Worm (Caenorhabditis elegans) whole organism, L2 larva: ENCODE measurements around the gene emb-30.
"Not testable (repeated sequence)": the region's sequence is repeated elsewhere in the genome, so short reads cannot be mapped to it uniquely, and the experiment has no call there.

Experiments
- C34F6.9 ChIP-seq: fragments of 150-350 bp; optimal IDR thresholded peaks from 2 replicates; lab custom pipeline; 2014; ENCODE audit warnings: missing biosample characterization, missing genetic modification characterization
- R02D3.7 ChIP-seq: fragments of 150-350 bp; optimal IDR thresholded peaks from 2 replicates; lab custom pipeline; 2014; ENCODE audit warnings: missing biosample characterization, missing genetic modification characterization
- ZK546.5 ChIP-seq: sonication (generic microtip); optimal IDR thresholded peaks from 2 replicates; lab custom pipeline; 2017; ENCODE audit warnings: missing biosample characterization, missing genetic modification characterization
- alr-1 ChIP-seq: fragments of 150-350 bp; optimal IDR thresholded peaks from 2 replicates; lab custom pipeline; 2014; ENCODE audit warnings: missing biosample characterization, missing genetic modification characterization
- aly-2 ChIP-seq: fragments of 150-350 bp; optimal IDR thresholded peaks from 2 replicates; lab custom pipeline; 2014; ENCODE audit warnings: missing biosample characterization, missing genetic modification characterization
- ceh-16 ChIP-seq: fragments of 150-350 bp; optimal IDR thresholded peaks from 2 replicates; lab custom pipeline; 2014; ENCODE audit warnings: missing biosample characterization, missing genetic modification characterization
- ceh-82 ChIP-seq: fragments of 150-350 bp; optimal IDR thresholded peaks from 2 replicates; lab custom pipeline; 2014; ENCODE audit warnings: missing biosample characterization, missing genetic modification characterization
- crh-2 ChIP-seq: sonication (generic microtip); optimal IDR thresholded peaks from 2 replicates; lab custom pipeline; 2017; ENCODE audit warnings: missing biosample characterization, missing genetic modification characterization
- egl-27 ChIP-seq: sonication (generic microtip); optimal IDR thresholded peaks from 3 replicates; lab custom pipeline; 2017; ENCODE audit warnings: missing biosample characterization, missing genetic modification reagents, missing genetic modification characterization
- elt-1 ChIP-seq: fragments of 150-350 bp; optimal IDR thresholded peaks from 2 replicates; lab custom pipeline; 2014; ENCODE audit warnings: missing biosample characterization, missing genetic modification characterization
- gmeb-1 ChIP-seq: fragments of 150-350 bp; optimal IDR thresholded peaks from 2 replicates; lab custom pipeline; 2014; ENCODE audit warnings: missing biosample characterization, missing genetic modification characterization
- lin-13 ChIP-seq: fragments of 150-350 bp; optimal IDR thresholded peaks from 2 replicates; lab custom pipeline; 2014; ENCODE audit warnings: missing biosample characterization, missing genetic modification reagents, missing genetic modification characterization
- lin-39 ChIP-seq: fragments of 150-350 bp; optimal IDR thresholded peaks from 2 replicates; lab custom pipeline; 2014; ENCODE audit warnings: missing biosample characterization, missing genetic modification reagents, missing genetic modification characterization
- lsy-2 ChIP-seq, 2 experiments: fragments of 150-350 bp in 1 of 2; sonication (generic microtip) in 1 of 2; optimal IDR thresholded peaks; 2 replicates each; lab custom pipeline; 2014 to 2017; ENCODE audit warnings: missing biosample characterization in 2 of 2, missing genetic modification characterization in 2 of 2
- mab-5 ChIP-seq: fragments of 150-350 bp; optimal IDR thresholded peaks from 2 replicates; lab custom pipeline; 2014; ENCODE audit warnings: missing biosample characterization, missing genetic modification characterization
- mdl-1 ChIP-seq, 2 experiments: fragments of 150-350 bp in 1 of 2; sonication (generic microtip) in 1 of 2; optimal IDR thresholded peaks; 2 replicates each; lab custom pipeline; 2017; ENCODE audit warnings: missing biosample characterization in 2 of 2, missing genetic modification characterization in 2 of 2
- nhr-10 ChIP-seq: sonication (generic microtip); optimal IDR thresholded peaks from 2 replicates; lab custom pipeline; 2017; ENCODE audit warnings: missing biosample characterization, missing genetic modification characterization
- nhr-11 ChIP-seq: fragments of 150-350 bp; optimal IDR thresholded peaks from 2 replicates; lab custom pipeline; 2014; ENCODE audit warnings: missing biosample characterization, missing genetic modification characterization
- nhr-21 ChIP-seq: fragments of 150-350 bp; optimal IDR thresholded peaks from 2 replicates; lab custom pipeline; 2014; ENCODE audit warnings: missing biosample characterization, missing genetic modification characterization
- nhr-23 ChIP-seq: fragments of 150-350 bp; optimal IDR thresholded peaks from 2 replicates; lab custom pipeline; 2014; ENCODE audit warnings: missing biosample characterization, missing genetic modification reagents, missing genetic modification characterization
- nhr-237 ChIP-seq: fragments of 150-350 bp; optimal IDR thresholded peaks from 2 replicates; lab custom pipeline; 2014; ENCODE audit warnings: missing biosample characterization, missing genetic modification characterization
- nhr-25 ChIP-seq: fragments of 150-350 bp; sonication (generic microtip); optimal IDR thresholded peaks from 3 replicates; lab custom pipeline; 2014; ENCODE audit warnings: missing biosample characterization, missing genetic modification characterization
- nhr-77 ChIP-seq: fragments of 150-350 bp; optimal IDR thresholded peaks from 2 replicates; lab custom pipeline; 2014; ENCODE audit warnings: missing biosample characterization, missing genetic modification characterization
- peb-1 ChIP-seq: fragments of 150-350 bp; optimal IDR thresholded peaks from 2 replicates; lab custom pipeline; 2014; ENCODE audit warnings: missing biosample characterization, missing genetic modification characterization
- sem-4 ChIP-seq: fragments of 150-350 bp; optimal IDR thresholded peaks from 2 replicates; lab custom pipeline; 2014; ENCODE audit warnings: missing biosample characterization, missing genetic modification reagents, missing genetic modification characterization
- sma-3 ChIP-seq: sonication (generic microtip); optimal IDR thresholded peaks from 2 replicates; lab custom pipeline; 2016; ENCODE audit warnings: missing genetic modification reagents, missing genetic modification characterization, missing compliant biosample characterization
- sma-9 ChIP-seq, 2 experiments: fragments of 150-350 bp in 1 of 2; sonication (generic microtip) in 1 of 2; optimal IDR thresholded peaks; 2 replicates each; lab custom pipeline; 2014 to 2016; ENCODE audit warnings: missing genetic modification characterization in 2 of 2, mild to moderate bottlenecking in 1 of 2, missing biosample characterization in 1 of 2, missing compliant biosample characterization in 1 of 2, missing genetic modification reagents in 1 of 2, moderate library complexity in 1 of 2
- snpc-4 ChIP-seq: fragments of 150-350 bp; optimal IDR thresholded peaks from 2 replicates; lab custom pipeline; 2014; ENCODE audit warnings: missing biosample characterization, missing genetic modification characterization
- unc-39 ChIP-seq: fragments of 150-350 bp; optimal IDR thresholded peaks from 2 replicates; lab custom pipeline; 2014; ENCODE audit warnings: missing biosample characterization, missing genetic modification characterization
- unc-55 ChIP-seq: fragments of 150-350 bp; sonication (generic microtip); optimal IDR thresholded peaks from 3 replicates; lab custom pipeline; 2014; ENCODE audit warnings: missing biosample characterization, missing genetic modification reagents, missing genetic modification characterization
- zag-1 ChIP-seq: fragments of 150-350 bp; optimal IDR thresholded peaks from 2 replicates; lab custom pipeline; 2014; ENCODE audit warnings: missing biosample characterization, missing genetic modification characterization
- ztf-1 ChIP-seq: fragments of 200-800 bp; sonication (Bioruptor generic); conservative IDR thresholded peaks from 2 replicates; pipeline ENCODE4 v1.3.6; 2022; ENCODE audit warnings: missing genetic modification characterization, missing compliant biosample characterization
- ztf-4 ChIP-seq: fragments of 150-350 bp; optimal IDR thresholded peaks from 2 replicates; lab custom pipeline; 2014; ENCODE audit warnings: missing biosample characterization, missing genetic modification characterization

The emb-30 gene

ce11 chrIII:9443417-9444027, 2.3 kb upstream of the emb-30 start, which contains the start of gene pir-2 (continued):
- TF ChIP-seq nhr-77 (tag; lab: Kevin White, UChicago) (no peak), lin-39 (no peak), unc-55 (peak; percentile 97), C34F6.9 (peak; percentile 74), aly-2 (tag; lab: Kevin White, UChicago) (no peak), ZK546.5 (peak; percentile 58), sma-9 (GFP tag; optimal IDR thresholded peaks at IDR 0.05; lab: Kevin White, UChicago) (peak; percentile 81), sma-9 (tag; optimal IDR thresholded peaks at IDR 0.05; lab: Kevin White, UChicago) (no peak), mab-5 (tag; lab: Kevin White, UChicago) (peak; percentile 77), unc-39 (tag; lab: Kevin White, UChicago) (no peak), zag-1 (tag; lab: Kevin White, UChicago) (peak; percentile 74), ztf-4 (peak; percentile 63), snpc-4 (tag; lab: Kevin White, UChicago) (peak; percentile 79), R02D3.7 (tag; lab: Kevin White, UChicago) (no peak)

ce11 chrIII:9442846-9443245, 1.6 kb upstream of the emb-30 start:
- TF ChIP-seq peb-1 (tag; lab: Kevin White, UChicago) (no peak), sem-4 (tag; lab: Kevin White, UChicago) (no peak), lin-39 (no peak), lsy-2 (tag; optimal IDR thresholded peaks at IDR 0.05; lab: Kevin White, UChicago) (no peak), ceh-16 (tag; lab: Kevin White, UChicago) (no peak), nhr-25 (tag; lab: Kevin White, UChicago) (no peak)

DNA sequence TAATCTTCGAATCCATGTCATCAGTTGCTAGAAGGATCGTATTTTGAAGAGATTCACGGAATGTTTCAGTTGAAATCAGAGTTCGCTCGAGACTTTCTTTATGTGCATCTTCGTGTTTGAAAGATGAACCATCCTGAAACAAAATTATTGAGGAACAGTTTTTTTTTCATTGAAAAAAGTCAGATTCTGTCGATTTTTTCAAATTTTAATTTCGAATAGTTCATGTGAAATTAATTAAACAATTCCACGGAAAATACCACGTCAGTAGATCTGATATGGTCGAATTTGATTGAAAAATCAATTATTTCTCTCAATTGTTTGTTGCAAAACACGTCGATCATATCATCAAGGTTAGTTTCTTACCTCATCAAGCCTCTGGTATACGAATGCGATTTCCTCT, 1.9 kb downstream of the emb-30 start, which contains the start of gene F54C8.1:
TSS of gene F54C8.1 (plus strand) at position 301 of the 400 bp plus-strand sequence.
- no peak for TF ChIP-seq nhr-23 (tag; lab: Kevin White, UChicago)

DNA sequence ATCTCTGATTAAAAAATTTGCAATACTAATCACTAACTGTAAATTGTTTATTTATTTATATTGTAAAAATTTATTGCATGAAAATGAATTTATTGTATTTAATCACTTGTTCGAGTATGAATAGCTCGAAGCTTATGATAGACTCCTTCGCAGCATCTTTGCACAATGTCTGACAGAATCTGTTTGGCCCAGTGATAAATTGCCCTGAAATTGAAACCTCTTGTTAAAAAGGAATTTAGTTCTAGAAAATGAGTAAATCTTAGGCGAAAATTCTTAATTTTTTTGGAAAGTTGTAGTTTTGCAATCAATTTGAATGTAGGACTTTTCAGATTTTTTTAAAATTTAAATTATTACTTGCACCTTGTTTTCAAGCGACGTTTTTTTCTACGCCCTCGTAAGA, 6.3 kb downstream of the emb-30 start:
- no peak for TF ChIP-seq ceh-16 (tag; lab: Kevin White, UChicago)

DNA sequence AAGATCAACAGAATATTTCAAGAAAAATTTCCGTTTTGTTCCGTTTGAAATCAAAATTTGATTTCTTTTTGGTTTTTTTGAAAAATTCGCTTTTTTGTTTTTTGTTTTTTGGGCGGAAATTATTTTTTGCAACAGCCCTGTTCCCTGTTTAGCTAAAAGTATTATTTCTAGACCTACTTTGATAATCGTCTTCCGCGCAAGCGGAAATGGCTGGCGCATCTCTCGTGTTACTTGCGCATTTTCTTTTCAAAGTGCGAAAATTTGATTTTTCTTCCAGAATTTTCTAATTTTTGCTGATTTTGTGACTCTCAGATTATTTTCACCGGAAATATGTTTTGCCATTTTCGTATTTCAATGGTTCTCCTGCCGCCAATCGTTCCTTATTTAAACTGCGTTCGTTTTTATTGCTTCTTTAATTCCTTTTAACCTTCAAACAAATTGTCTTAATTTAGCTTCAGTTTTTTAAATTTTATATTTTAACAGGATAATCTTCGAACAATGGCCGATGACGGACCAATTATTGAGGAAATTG, 7.6 kb downstream of the emb-30 start, which contains the start of gene cpar-1:
TSS of gene cpar-1 (plus strand) at position 482 of the 532 bp plus-strand sequence.
- TF ChIP-seq gmeb-1 = no peak
- no peak for TF ChIP-seq lin-39
- no peak for TF ChIP-seq sma-3 (GFP tag; lab: Kevin White, UChicago)
- TF ChIP-seq egl-27 = no peak
- TF ChIP-seq crh-2 (tag; lab: Kevin White, UChicago) = no peak
- no peak for TF ChIP-seq peb-1 (tag; lab: Kevin White, UChicago)
- TF ChIP-seq ceh-82 (tag; lab: Kevin White, UChicago) = no peak
- no peak for TF ChIP-seq nhr-10 (tag; lab: Kevin White, UChicago)
- TF ChIP-seq unc-55 = no peak
- TF ChIP-seq, all 48 proteins: peak for 0

- no peak for TF ChIP-seq unc-55
- no peak for TF ChIP-seq mdl-1 (tag; optimal IDR thresholded peaks at IDR 0.05; lab: Kevin White, UChicago)
Measured at ce11 chrIII:9426301-9426700, 15.0 kb downstream of the emb-30 start, which contains the start of gene T26G10.5. TSS of gene T26G10.5 (minus strand) at chrIII:9426401.

DNA sequence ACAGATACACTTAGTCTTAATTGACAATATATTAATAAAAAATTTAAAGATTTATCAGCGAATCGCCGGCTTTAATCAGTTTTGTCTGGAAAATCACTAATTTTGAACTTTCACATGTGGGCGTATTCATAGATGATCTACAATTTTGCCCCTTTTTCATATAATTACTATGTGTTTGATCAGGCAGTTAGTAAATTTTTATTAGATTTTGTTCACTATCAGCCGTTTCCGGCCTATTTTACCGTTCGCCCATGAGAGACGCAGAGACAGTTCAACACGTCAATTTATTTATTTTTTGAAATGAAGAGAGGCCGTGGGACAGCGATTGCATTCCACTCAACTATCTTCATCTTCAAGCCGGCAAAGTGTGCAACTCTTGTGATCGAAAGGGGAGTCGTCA, 21.0 kb downstream of the emb-30 start, which contains the start of gene T26G10.4:
TSS of gene T26G10.4 (plus strand) at position 301 of the 400 bp plus-strand sequence.
- not testable (repeated sequence) for TF ChIP-seq nhr-77 (tag; lab: Kevin White, UChicago); egl-27; crh-2 (tag; lab: Kevin White, UChicago)

DNA sequence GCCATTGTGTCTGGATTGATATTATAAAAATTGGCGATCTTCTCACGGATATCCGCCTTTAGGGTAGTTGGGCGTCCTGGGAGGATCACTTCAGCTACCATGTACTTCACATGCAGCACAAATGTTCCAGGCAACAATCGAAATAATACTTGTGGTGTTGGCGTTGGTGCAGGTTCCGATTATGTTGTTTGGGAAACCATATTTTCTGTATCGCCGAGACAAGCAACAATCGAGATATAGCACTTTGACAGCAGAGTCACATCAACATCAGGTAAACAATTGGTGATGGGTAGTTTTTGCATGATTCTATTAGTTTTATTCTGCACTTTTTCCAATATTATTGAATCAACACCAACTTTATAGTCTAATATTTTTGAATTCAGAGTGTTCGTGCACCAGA, 27.9 kb downstream of the emb-30 start, which contains the start of gene T26G10.3:
TSS of gene T26G10.3 (minus strand) at position 101 of the 400 bp plus-strand sequence.
- TF ChIP-seq aly-2 (tag; lab: Kevin White, UChicago) (no peak), zag-1 (tag; lab: Kevin White, UChicago) (no peak), elt-1 (tag; lab: Kevin White, UChicago) (no peak), crh-2 (tag; lab: Kevin White, UChicago) (no peak), nhr-237 (tag; lab: Kevin White, UChicago) (no peak), nhr-11 (tag; lab: Kevin White, UChicago) (no peak), snpc-4 (tag; lab: Kevin White, UChicago) (no peak), lin-13 (no peak), nhr-10 (tag; lab: Kevin White, UChicago) (no peak), mdl-1 (tag; optimal IDR thresholded peaks at IDR 0.05; lab: Kevin White, UChicago) (no peak), nhr-21 (tag; lab: Kevin White, UChicago) (no peak), sma-3 (GFP tag; lab: Kevin White, UChicago) (no peak), nhr-77 (tag; lab: Kevin White, UChicago) (no peak), ztf-1 (GFP tag; lab: Robert Waterston, UW) (no peak), alr-1 (tag; lab: Kevin White, UChicago) (no peak), lsy-2 (tag; optimal IDR thresholded peaks at IDR 0.05; lab: Kevin White, UChicago) (no peak)
